Fruit fly (Drosophila melanogaster) whole organism, embryonic: ENCODE results near the gene mRpL49.

Experiments used
- Atf6 ChIP-seq: fragments of 200-800 bp; sonication (Bioruptor generic); IDR thresholded peaks from 2 replicates; pipeline ENCODE4 v1.3.6; 2022; ENCODE audit warnings: missing biosample characterization, missing genetic modification characterization
- Blimp-1 ChIP-seq: fragments of 200-800 bp; sonication (Bioruptor generic); optimal IDR thresholded peaks from 3 replicates; lab custom pipeline; 2018; ENCODE audit warnings: missing biosample characterization, missing genetic modification characterization, mild to moderate bottlenecking, moderate library complexity, missing genetic modification reagents
- CG12155 ChIP-seq: fragments of 200-800 bp; sonication (Bioruptor generic); optimal IDR thresholded peaks from 3 replicates; lab custom pipeline; 2016; ENCODE audit warnings: missing biosample characterization, missing genetic modification characterization
- CG12391 ChIP-seq: fragments of 200-800 bp; sonication (Bioruptor generic); optimal IDR thresholded peaks from 3 replicates; lab custom pipeline; 2018; ENCODE audit warnings: missing biosample characterization, mild to moderate bottlenecking, missing genetic modification characterization, moderate library complexity
- CG12659 ChIP-seq: fragments of 200-800 bp; sonication (Bioruptor generic); optimal IDR thresholded peaks from 3 replicates; lab custom pipeline; 2017; ENCODE audit warnings: mild to moderate bottlenecking, missing biosample characterization, missing genetic modification reagents, missing genetic modification characterization
- CG12769 ChIP-seq: fragments of 200-800 bp; sonication (Bioruptor generic); optimal IDR thresholded peaks from 2 replicates; lab custom pipeline; 2019; ENCODE audit warnings: missing biosample characterization, mild to moderate bottlenecking, missing genetic modification characterization, moderate library complexity
- CG13894 ChIP-seq: fragments of 200-800 bp; sonication (Bioruptor generic); optimal IDR thresholded peaks from 3 replicates; lab custom pipeline; 2018; ENCODE audit warnings: missing biosample characterization, mild to moderate bottlenecking, missing genetic modification characterization, moderate library complexity
- CG18262 ChIP-seq: fragments of 200-800 bp; optimal IDR thresholded peaks from 3 replicates; lab custom pipeline; 2019; ENCODE audit warnings: missing biosample characterization, mild to moderate bottlenecking, missing genetic modification characterization, moderate library complexity
- CG1832 ChIP-seq: fragments of 200-800 bp; sonication (Bioruptor generic); optimal IDR thresholded peaks from 2 replicates; lab custom pipeline; 2017; ENCODE audit warnings: missing biosample characterization, mild to moderate bottlenecking, missing genetic modification characterization, inconsistent platforms
- CG2712 ChIP-seq: fragments of 200-800 bp; optimal IDR thresholded peaks from 3 replicates; lab custom pipeline; 2019; ENCODE audit warnings: missing biosample characterization, mild to moderate bottlenecking, missing genetic modification characterization, moderate library complexity
- CG31365 ChIP-seq: fragments of 200-800 bp; sonication (Bioruptor generic); optimal IDR thresholded peaks from 2 replicates; lab custom pipeline; 2018; ENCODE audit warnings: missing biosample characterization, mild to moderate bottlenecking, missing genetic modification characterization
- CG31441 ChIP-seq: fragments of 200-800 bp; sonication (Bioruptor generic); IDR thresholded peaks from 2 replicates; pipeline ENCODE4 v1.3.6; 2022; ENCODE audit warnings: missing biosample characterization, missing genetic modification characterization
- CG3407 ChIP-seq: fragments of 200-800 bp; sonication (Bioruptor generic); optimal IDR thresholded peaks from 2 replicates; lab custom pipeline; 2018; ENCODE audit warnings: missing biosample characterization, mild to moderate bottlenecking, missing genetic modification characterization
- CG3995 ChIP-seq: fragments of 200-800 bp; sonication (Bioruptor generic); optimal IDR thresholded peaks from 3 replicates; lab custom pipeline; 2016; ENCODE audit warnings: missing biosample characterization, missing genetic modification characterization
- CG5180 ChIP-seq: fragments of 200-800 bp; sonication (Bioruptor generic); optimal IDR thresholded peaks from 3 replicates; lab custom pipeline; 2017; ENCODE audit warnings: missing biosample characterization, missing genetic modification characterization, mild to moderate bottlenecking, moderate library complexity, missing genetic modification reagents
- CG6175 ChIP-seq: fragments of 200-800 bp; sonication (Bioruptor generic); IDR thresholded peaks from 3 replicates; pipeline ENCODE4 v1.3.6; 2022; ENCODE audit warnings: missing biosample characterization, missing genetic modification characterization
- CG6683 ChIP-seq: fragments of 200-800 bp; sonication (Bioruptor generic); optimal IDR thresholded peaks from 2 replicates; lab custom pipeline; 2017; ENCODE audit warnings: missing biosample characterization, mild to moderate bottlenecking, missing genetic modification characterization, missing genetic modification reagents
- CG7745 ChIP-seq: fragments of 200-800 bp; sonication (Bioruptor generic); optimal IDR thresholded peaks from 2 replicates; lab custom pipeline; 2018; ENCODE audit warnings: missing biosample characterization, mild to moderate bottlenecking, missing genetic modification characterization, moderate library complexity
- CHES-1-like ChIP-seq: fragments of 200-800 bp; sonication (Bioruptor generic); optimal IDR thresholded peaks from 2 replicates; lab custom pipeline; 2016; ENCODE audit warnings: missing biosample characterization, missing genetic modification characterization
- CkIIα-i1 ChIP-seq: fragments of 200-800 bp; sonication (Bioruptor generic); IDR thresholded peaks from 2 replicates; pipeline ENCODE4 v1.3.6; 2022; ENCODE audit warnings: missing biosample characterization, missing genetic modification characterization
- D19A ChIP-seq: fragments of 200-800 bp; optimal IDR thresholded peaks from 3 replicates; lab custom pipeline; 2019; ENCODE audit warnings: missing biosample characterization, mild to moderate bottlenecking, missing genetic modification characterization, moderate library complexity
- Dll ChIP-seq: fragments of 200-800 bp; sonication (Bioruptor generic); IDR thresholded peaks from 4 replicates; pipeline ENCODE4 v1.3.6; 2022; ENCODE audit warnings: missing biosample characterization, missing genetic modification characterization; ENCODE audit not compliant: partially characterized antibody
- HLH4C ChIP-seq: fragments of 200-800 bp; sonication (Bioruptor generic); IDR thresholded peaks from 3 replicates; pipeline ENCODE4 v1.3.6; 2022; ENCODE audit warnings: missing biosample characterization, missing genetic modification characterization; ENCODE audit not compliant: partially characterized antibody
- Hmr ChIP-seq: fragments of 200-800 bp; sonication (Bioruptor generic); optimal IDR thresholded peaks from 3 replicates; lab custom pipeline; 2017; ENCODE audit warnings: mild to moderate bottlenecking, missing biosample characterization, missing genetic modification reagents, missing genetic modification characterization
- Hmx ChIP-seq: fragments of 200-800 bp; sonication (Bioruptor generic); optimal IDR thresholded peaks from 2 replicates; lab custom pipeline; 2016; ENCODE audit warnings: missing biosample characterization, missing genetic modification characterization
- Hr51 ChIP-seq, 2 experiments: fragments of 200-800 bp; sonication (Bioruptor generic); optimal IDR thresholded peaks; 2 replicates in 1 of 2; 3 replicates in 1 of 2; lab custom pipeline; 2016 to 2018; ENCODE audit warnings: missing biosample characterization in 2 of 2, missing genetic modification characterization in 2 of 2, mild to moderate bottlenecking in 1 of 2, moderate library complexity in 1 of 2
- Lhr ChIP-seq: fragments of 200-800 bp; sonication (Bioruptor generic); optimal IDR thresholded peaks from 3 replicates; lab custom pipeline; 2017; ENCODE audit warnings: mild to moderate bottlenecking, missing biosample characterization, missing genetic modification reagents, missing genetic modification characterization
- Lim3 ChIP-seq: fragments of 200-800 bp; sonication (Bioruptor generic); IDR thresholded peaks from 2 replicates; pipeline ENCODE4 v1.3.6; 2022; ENCODE audit warnings: missing biosample characterization, missing genetic modification characterization
- Med ChIP-seq: fragments of 200-800 bp; sonication (Bioruptor generic); peaks from one replicate; lab custom pipeline; 2016; ENCODE audit warnings: missing biosample characterization, missing genetic modification characterization, mild to moderate bottlenecking, inconsistent platforms, moderate library complexity
- Mrtf ChIP-seq: fragments of 200-800 bp; sonication (Bioruptor generic); IDR thresholded peaks from 3 replicates; pipeline ENCODE4 v1.3.6; 2022; ENCODE audit warnings: missing biosample characterization, missing genetic modification characterization
- Nf-YA ChIP-seq: fragments of 200-800 bp; sonication (Bioruptor generic); IDR thresholded peaks from 2 replicates; pipeline ENCODE4 v1.3.6; 2022; ENCODE audit warnings: missing biosample characterization, missing genetic modification characterization
- Poxn ChIP-seq: fragments of 200-800 bp; sonication (Bioruptor generic); IDR thresholded peaks from 2 replicates; pipeline ENCODE4 v1.3.6; 2022; ENCODE audit warnings: missing biosample characterization, missing genetic modification characterization
- Spps ChIP-seq: fragments of 200-800 bp; sonication (Bioruptor generic); optimal IDR thresholded peaks from 2 replicates; lab custom pipeline; 2018; ENCODE audit warnings: missing biosample characterization, mild to moderate bottlenecking, missing genetic modification characterization
- Xrp1 ChIP-seq: fragments of 200-800 bp; sonication (Bioruptor generic); IDR thresholded peaks from 2 replicates; pipeline ENCODE4 v1.3.6; 2022; ENCODE audit warnings: missing biosample characterization, missing genetic modification characterization
- YL-1 ChIP-seq: fragments of 200-800 bp; sonication (Bioruptor generic); optimal IDR thresholded peaks from 3 replicates; lab custom pipeline; 2017; ENCODE audit warnings: missing biosample characterization, mild to moderate bottlenecking, missing genetic modification characterization
- ac ChIP-seq: fragments of 200-800 bp; sonication (Bioruptor generic); optimal IDR thresholded peaks from 3 replicates; lab custom pipeline; 2017; ENCODE audit warnings: missing biosample characterization, mild to moderate bottlenecking, missing genetic modification characterization
- ap ChIP-seq: fragments of 200-800 bp; sonication (Bioruptor generic); IDR thresholded peaks from 2 replicates; pipeline ENCODE4 v1.3.6; 2022; ENCODE audit warnings: missing biosample characterization, missing genetic modification characterization
- chif ChIP-seq, 2 experiments: fragments of 200-800 bp; sonication (Bioruptor generic); optimal IDR thresholded peaks; 3 replicates each; lab custom pipeline; 2016; ENCODE audit warnings: missing biosample characterization in 2 of 2, missing genetic modification characterization in 2 of 2
- dmrt99B ChIP-seq: fragments of 200-800 bp; sonication (Bioruptor generic); optimal IDR thresholded peaks from 2 replicates; lab custom pipeline; 2018; ENCODE audit warnings: missing biosample characterization, mild to moderate bottlenecking, missing genetic modification characterization, moderate library complexity
- dpn ChIP-seq, 2 experiments: fragments of 200-800 bp; sonication (Bioruptor generic); optimal IDR thresholded peaks; 3 replicates each; lab custom pipeline; 2016; ENCODE audit warnings: missing biosample characterization in 2 of 2, missing genetic modification characterization in 2 of 2
- gt ChIP-seq: fragments of 200-800 bp; sonication (Bioruptor generic); IDR thresholded peaks from 2 replicates; pipeline ENCODE4 v1.3.6; 2022; ENCODE audit warnings: missing biosample characterization, missing genetic modification characterization
- ind ChIP-seq: fragments of 200-800 bp; sonication (Bioruptor generic); optimal IDR thresholded peaks from 3 replicates; lab custom pipeline; 2016; ENCODE audit warnings: missing biosample characterization, missing genetic modification characterization
- kay ChIP-seq: fragments of 200-800 bp; sonication (Bioruptor generic); optimal IDR thresholded peaks from 2 replicates; lab custom pipeline; 2016; ENCODE audit warnings: missing biosample characterization, missing genetic modification characterization
- klu ChIP-seq: fragments of 200-800 bp; sonication (Bioruptor generic); IDR thresholded peaks from 2 replicates; pipeline ENCODE4 v1.3.6; 2022; ENCODE audit warnings: missing biosample characterization, missing genetic modification characterization
- nau ChIP-seq: fragments of 200-800 bp; sonication (Bioruptor generic); optimal IDR thresholded peaks from 3 replicates; lab custom pipeline; 2017; ENCODE audit warnings: missing biosample characterization, mild to moderate bottlenecking, missing genetic modification characterization, missing genetic modification reagents
- p53 ChIP-seq: fragments of 200-800 bp; sonication (Bioruptor generic); optimal IDR thresholded peaks from 2 replicates; lab custom pipeline; 2016; ENCODE audit warnings: missing biosample characterization, missing genetic modification characterization
- shn ChIP-seq: fragments of 200-800 bp; sonication (Bioruptor generic); optimal IDR thresholded peaks from 3 replicates; lab custom pipeline; 2016; ENCODE audit warnings: missing biosample characterization, missing genetic modification characterization
- sima ChIP-seq: fragments of 200-800 bp; sonication (Bioruptor generic); optimal IDR thresholded peaks from 2 replicates; lab custom pipeline; 2016; ENCODE audit warnings: missing biosample characterization, missing genetic modification characterization
- tin ChIP-seq: fragments of 200-800 bp; sonication (Bioruptor generic); optimal IDR thresholded peaks from 3 replicates; lab custom pipeline; 2016; ENCODE audit warnings: missing biosample characterization, missing genetic modification characterization
- unpg ChIP-seq: fragments of 200-800 bp; sonication (Bioruptor generic); optimal IDR thresholded peaks from 3 replicates; lab custom pipeline; 2018; ENCODE audit warnings: missing biosample characterization, mild to moderate bottlenecking, missing genetic modification characterization, moderate library complexity
- zf30C ChIP-seq: fragments of 200-800 bp; sonication (Bioruptor generic); optimal IDR thresholded peaks from 3 replicates; lab custom pipeline; 2018; ENCODE audit warnings: missing biosample characterization, mild to moderate bottlenecking, missing genetic modification characterization

mRpL49 gene

DNA sequence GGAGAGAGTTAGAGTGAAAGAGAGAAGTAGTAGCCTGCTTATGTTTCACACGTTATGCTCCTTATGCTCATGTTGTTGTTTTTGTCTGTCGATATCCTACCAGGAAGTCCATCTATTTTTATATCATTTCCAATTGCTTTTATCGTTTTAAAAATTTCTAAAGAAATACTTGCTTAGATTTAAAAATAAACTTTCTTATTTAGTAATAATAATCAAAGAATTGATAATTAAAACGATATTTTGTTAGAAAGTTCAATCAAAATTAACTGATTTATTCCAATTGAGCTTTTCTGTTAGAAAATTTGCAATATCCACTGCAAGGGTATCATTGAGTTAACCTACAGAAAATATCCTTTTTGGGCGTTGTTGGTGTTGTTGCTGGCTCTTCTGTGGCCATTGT, 37.1 kb upstream of the mRpL49 start (continued):
- TF ChIP-seq Nf-YA (GFP tag; lab: Robert Waterston, UW) (no peak), CHES-1-like (no peak), Med (GFP tag; lab: Kevin White, UChicago) (no peak), tin (GFP tag; lab: Kevin White, UChicago) (no peak), Atf6 (GFP tag; lab: Robert Waterston, UW) (no peak), Spps (no peak), Hmx (GFP tag; lab: Kevin White, UChicago) (no peak), CG12155 (GFP tag; lab: Kevin White, UChicago) (no peak), zf30C (GFP tag; lab: Kevin White, UChicago) (no peak), dmrt99B (tag; lab: Kevin White, UChicago) (peak; percentile 53), CG5180 (no peak), CG18262 (tag; lab: Kevin White, UChicago) (peak; percentile 1), Xrp1 (GFP tag; lab: Robert Waterston, UW) (no peak), shn (GFP tag; lab: Kevin White, UChicago) (no peak), CG12769 (tag; lab: Kevin White, UChicago) (no peak), Lim3 (no peak), CG31441 (GFP tag; lab: Robert Waterston, UW) (0 out of 2 replicates have a peak, but pooled peaks have one; percentile 17), CG6175 (GFP tag; lab: Robert Waterston, UW) (no peak), YL-1 (GFP tag; lab: Kevin White, UChicago) (no peak), D19A (tag; lab: Kevin White, UChicago) (peak; percentile 83), Mrtf (GFP tag; lab: Robert Waterston, UW) (no peak), CG3407 (GFP tag; lab: Kevin White, UChicago) (no peak), kay (GFP tag; lab: Kevin White, UChicago) (no peak), CkIIα-i1 (GFP tag; lab: Robert Waterston, UW) (no peak), Blimp-1 (GFP tag; lab: Kevin White, UChicago) (no peak), p53 (no peak), CG1832 (no peak), CG2712 (tag; lab: Kevin White, UChicago) (no peak), unpg (GFP tag; lab: Kevin White, UChicago) (no peak), sima (GFP tag; lab: Kevin White, UChicago) (no peak), gt (GFP tag; lab: Robert Waterston, UW) (no peak), ac (GFP tag; lab: Kevin White, UChicago) (no peak), Hr51 (GFP tag; optimal IDR thresholded peaks at IDR 0.05; lab: Kevin White, UChicago) (peak in 1 of 2 experiments; percentile 52), klu (GFP tag; lab: Robert Waterston, UW) (no peak), HLH4C (no peak), CG31365 (no peak), CG12659 (GFP tag; lab: Kevin White, UChicago) (peak; percentile 8), chif (GFP tag; optimal IDR thresholded peaks at IDR 0.05; lab: Kevin White, UChicago) (no peak), CG13894 (tag; lab: Kevin White, UChicago) (peak; percentile 13), Poxn (GFP tag; lab: Robert Waterston, UW) (no peak), Lhr (no peak), CG7745 (tag; lab: Kevin White, UChicago) (no peak), ap (GFP tag; lab: Robert Waterston, UW) (no peak), CG12391 (tag; lab: Kevin White, UChicago) (no peak), ind (no peak), CG6683 (GFP tag; lab: Kevin White, UChicago) (no peak), CG3995 (GFP tag; lab: Kevin White, UChicago) (no peak), Dll (GFP tag; lab: Robert Waterston, UW) (no peak), Hmr (peak; percentile 29), nau (GFP tag; lab: Kevin White, UChicago) (no peak), dpn (GFP tag; optimal IDR thresholded peaks at IDR 0.05; lab: Kevin White, UChicago) (no peak)
